Worm (Caenorhabditis elegans): Measurements from ENCODE around the gene mfsd-8.
"Not testable (repeated sequence)": the region's sequence is repeated elsewhere in the genome, so short reads cannot be mapped to it uniquely, and the experiment has no call there.

mfsd-8 gene

DNA sequence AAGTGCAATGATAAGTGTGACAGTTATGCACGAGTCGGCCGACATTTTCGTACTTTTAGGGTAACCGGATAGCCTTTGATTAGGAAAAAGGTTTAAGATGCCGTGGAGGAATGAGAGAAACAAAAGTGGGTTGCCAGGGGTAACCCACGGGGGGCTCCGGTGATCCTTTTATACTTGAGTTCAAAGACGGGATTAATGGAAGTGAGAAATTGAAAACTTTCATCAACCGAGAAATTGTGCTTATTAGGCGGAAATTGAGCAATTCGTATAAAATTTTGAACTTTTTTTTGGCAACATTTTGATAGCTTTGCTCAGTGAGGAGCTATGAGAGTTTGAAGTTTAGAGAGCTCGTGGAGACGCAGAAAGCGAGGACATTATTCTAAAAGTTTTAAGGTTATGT lies 26.5 kb upstream of the mfsd-8 start, which contains the start of gene Y53G8AM.4:
Gene Y53G8AM.4 (minus strand): TSS at position 101 of the 400 bp plus-strand sequence.
- TF ChIP-seq nhr-11 (tag; optimal IDR thresholded peaks at IDR 0.05): no peak
- TF ChIP-seq unc-62 (GFP tag; optimal IDR thresholded peaks at IDR 0.05 in 1 of 2): peak in 1 of 2 experiments; percentile 75
- no peak for TF ChIP-seq unc-62 (tag; optimal IDR thresholded peaks at IDR 0.05)

- no peak for TF ChIP-seq nhr-25 (tag; optimal IDR thresholded peaks at IDR 0.05; ENCODE audit: borderline replicate concordance, insufficient read depth)
- no peak for TF ChIP-seq set-16 (GFP tag; IDR thresholded peaks at IDR 0.05)
- TF ChIP-seq aha-1 (tag): peak; percentile 17
- no peak for TF ChIP-seq nhr-102 (tag; optimal IDR thresholded peaks at IDR 0.05)
- no peak for TF ChIP-seq hlh-30 (tag; optimal IDR thresholded peaks at IDR 0.05; ENCODE audit: insufficient read depth)
Observed at ce11 chrIII:3258306-3258705, 23.8 kb upstream of the mfsd-8 start, which contains the start of gene nspg-7.2. Gene nspg-7.2, minus strand, starts transcription at chrIII:3258406.

ce11 chrIII:3259691-3260090 lies 22.4 kb upstream of the mfsd-8 start, which contains the start of gene Y53G8AM.6:
Gene Y53G8AM.6, minus strand, starts transcription at chrIII:3259791.
- not testable (repeated sequence) for TF ChIP-seq nhr-42 (GFP tag; IDR thresholded peaks at IDR 0.05); spr-1 (tag; optimal IDR thresholded peaks at IDR 0.05); lsy-2 (tag; optimal IDR thresholded peaks at IDR 0.05)

- TF ChIP-seq lin-38 (GFP tag; IDR thresholded peaks at IDR 0.05) (no peak), ceh-28 (tag; optimal IDR thresholded peaks at IDR 0.05) (peak; percentile 91), F26F4.8 (GFP tag; conservative IDR thresholded peaks at IDR 0.05) (no peak), F10B5.3 (tag; optimal IDR thresholded peaks at IDR 0.05) (no peak)
Observed at ce11 chrIII:3263696-3264095, 18.4 kb upstream of the mfsd-8 start.

ce11 chrIII:3266602-3267001 lies 15.5 kb upstream of the mfsd-8 start, which contains the start of gene Y53G8AM.7:
Gene Y53G8AM.7, minus strand, starts transcription at chrIII:3266702.
- no peak for TF ChIP-seq skn-1 (tag; optimal IDR thresholded peaks at IDR 0.05)
- TF ChIP-seq mep-1 (tag; optimal IDR thresholded peaks at IDR 0.05): no peak
- no peak for TF ChIP-seq pha-4 (GFP tag; IDR thresholded peaks at IDR 0.05)
- no peak for TF ChIP-seq pha-4 (tag; optimal IDR thresholded peaks at IDR 0.05)
- TF ChIP-seq madf-9 (GFP tag; conservative IDR thresholded peaks at IDR 0.05): no peak
- TF ChIP-seq spr-3 (GFP tag; optimal IDR thresholded peaks at IDR 0.05): no peak
- no peak for TF ChIP-seq zfp-2 (tag; optimal IDR thresholded peaks at IDR 0.05)
- no peak for TF ChIP-seq saeg-2 (GFP tag; IDR thresholded peaks at IDR 0.05)
- no peak for TF ChIP-seq hlh-30 (tag; optimal IDR thresholded peaks at IDR 0.05; ENCODE audit: insufficient read depth)
- TF ChIP-seq Y5F2A.4 (GFP tag; optimal IDR thresholded peaks at IDR 0.05): no peak
- no peak for TF ChIP-seq ZK546.5 (tag; optimal IDR thresholded peaks at IDR 0.05)
- no peak for TF ChIP-seq nhr-11 (tag; optimal IDR thresholded peaks at IDR 0.05)

DNA sequence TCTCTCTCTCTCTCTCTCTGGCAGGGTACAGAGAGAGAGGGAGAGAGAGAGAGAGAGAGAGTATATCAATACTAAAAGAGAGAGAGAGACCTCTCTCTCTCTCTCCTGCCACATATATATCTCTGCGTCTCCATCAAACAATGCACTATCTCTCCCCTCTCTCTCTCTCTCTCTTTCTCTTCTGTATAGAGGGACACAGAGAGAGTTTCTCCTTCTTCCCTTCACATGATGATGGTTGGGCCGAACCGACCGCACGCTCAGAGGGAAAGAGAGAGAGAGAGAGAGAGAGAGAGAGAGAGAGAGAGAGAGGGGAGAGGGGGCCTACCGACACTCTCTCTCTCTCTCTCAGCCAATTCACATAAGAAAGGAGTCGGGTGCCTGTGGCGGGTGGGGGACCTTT lies 10.4 kb upstream of the mfsd-8 start:
- no peak for TF ChIP-seq lim-7 (GFP tag; IDR thresholded peaks at IDR 0.05)
- peak; percentile 35; the same call in 1 of the 2 replicates for TF ChIP-seq ceh-20 (GFP tag; IDR thresholded peaks at IDR 0.05)
- no peak for TF ChIP-seq arid-1 (GFP tag; conservative IDR thresholded peaks at IDR 0.05)
- no peak for TF ChIP-seq zfp-2 (tag; optimal IDR thresholded peaks at IDR 0.05)
- TF ChIP-seq dmd-8 (GFP tag; IDR thresholded peaks at IDR 0.05): no peak
- peak; percentile 63 for TF ChIP-seq dmd-6 (GFP tag; IDR thresholded peaks at IDR 0.05)
- no peak for TF ChIP-seq ztf-7 (tag; optimal IDR thresholded peaks at IDR 0.05)
- TF ChIP-seq lin-38 (GFP tag; IDR thresholded peaks at IDR 0.05): peak; percentile 35
- TF ChIP-seq aly-2 (tag; optimal IDR thresholded peaks at IDR 0.05): no peak
- TF ChIP-seq rbr-2 (tag; optimal IDR thresholded peaks at IDR 0.05): peak; percentile 50
- TF ChIP-seq unc-62 (GFP tag; optimal IDR thresholded peaks at IDR 0.05 in 1 of 2): peak in 1 of 2 experiments; percentile 38
- no peak for TF ChIP-seq unc-62 (tag; optimal IDR thresholded peaks at IDR 0.05)
- peak; percentile 24 for TF ChIP-seq F37D6.2 (tag; optimal IDR thresholded peaks at IDR 0.05)
- 0 out of 2 replicates have a peak, but pooled peaks have one; percentile 36 for TF ChIP-seq ctbp-1 (GFP tag; IDR thresholded peaks at IDR 0.05)
- TF ChIP-seq madf-9 (GFP tag; conservative IDR thresholded peaks at IDR 0.05): 0 out of 2 replicates have a peak, but pooled peaks have one; percentile 20
- peak; percentile 7 for TF ChIP-seq F10B5.3 (tag; optimal IDR thresholded peaks at IDR 0.05)
- TF ChIP-seq ceh-28 (tag; optimal IDR thresholded peaks at IDR 0.05): no peak
- TF ChIP-seq tra-1 (GFP tag; IDR thresholded peaks at IDR 0.05): no peak
- peak; percentile 85 for TF ChIP-seq hlh-30 (tag; optimal IDR thresholded peaks at IDR 0.05; ENCODE audit: insufficient read depth)
- TF ChIP-seq fkh-10 (GFP tag; optimal IDR thresholded peaks at IDR 0.05): no peak
- peak; percentile 35 for TF ChIP-seq lin-13 (GFP tag; optimal IDR thresholded peaks at IDR 0.05)
- TF ChIP-seq lsy-2 (tag; optimal IDR thresholded peaks at IDR 0.05): peak in 1 of 2 experiments; percentile 79
- TF ChIP-seq hmg-1.1 (GFP tag; IDR thresholded peaks at IDR 0.05): peak; percentile 68
- peak; percentile 27 for TF ChIP-seq nhr-102 (tag; optimal IDR thresholded peaks at IDR 0.05)
- TF ChIP-seq mep-1 (tag; optimal IDR thresholded peaks at IDR 0.05): peak; percentile 84
- TF ChIP-seq pha-4 (GFP tag; IDR thresholded peaks at IDR 0.05): peak; percentile 73; the same call in 1 of the 2 replicates
- TF ChIP-seq pha-4 (tag; optimal IDR thresholded peaks at IDR 0.05): no peak

All from whole organism, L4 larva.